Fruit fly (Drosophila melanogaster): ENCODE data around the gene Klp31E.

The Klp31E gene

DNA sequence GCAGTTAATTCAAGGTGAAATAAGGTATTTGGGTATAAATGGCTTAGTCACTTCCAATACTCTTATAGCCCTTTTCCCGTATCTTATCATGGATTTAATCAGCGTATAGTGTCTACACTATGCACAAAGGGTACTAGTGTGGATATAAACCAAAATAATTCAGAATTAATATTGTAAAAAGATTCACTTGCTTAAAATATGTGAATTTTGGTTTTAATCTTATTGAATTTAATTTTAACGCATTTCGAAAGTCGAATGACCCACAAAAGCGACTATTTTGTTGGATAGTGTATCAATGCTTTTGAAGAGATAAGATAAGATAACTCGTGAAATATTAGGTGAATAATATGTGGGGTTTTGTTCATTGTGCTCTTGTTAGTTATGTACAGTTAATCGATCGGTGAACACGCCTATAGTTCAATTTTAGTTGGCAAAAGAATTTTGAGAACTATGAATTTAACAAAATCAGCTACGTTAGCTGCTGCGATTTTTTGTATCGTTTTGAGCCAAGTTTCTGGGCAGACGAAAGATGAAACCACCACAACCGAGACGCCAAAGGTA, 31.8 kb upstream of the Klp31E start, which contains the start of gene CG5096 (continued):
- TF ChIP-seq CG2875 (GFP tag; optimal IDR thresholded peaks at IDR 0.05) (peak; percentile 59), CG9727 (GFP tag; optimal IDR thresholded peaks at IDR 0.05) (peak; percentile 79), her (GFP tag; optimal IDR thresholded peaks at IDR 0.05) (peak; percentile 82), CG8944 (GFP tag; optimal IDR thresholded peaks at IDR 0.05) (peak; percentile 43), slou (GFP tag; optimal IDR thresholded peaks at IDR 0.05) (peak; percentile 10), dan (GFP tag; IDR thresholded peaks at IDR 0.05) (no peak), CG6791 (GFP tag; IDR thresholded peaks at IDR 0.05; ENCODE audit: partially characterized antibody) (no peak), CG8924 (tag; optimal IDR thresholded peaks at IDR 0.05) (peak; percentile 94), gsb-n (tag; optimal IDR thresholded peaks at IDR 0.05) (peak; percentile 72), CG18619 (GFP tag; optimal IDR thresholded peaks at IDR 0.05) (peak; percentile 83), CG32772 (GFP tag; IDR thresholded peaks at IDR 0.05) (peak; percentile 79), esg (GFP tag; conservative IDR thresholded peaks at IDR 0.05) (peak; percentile 82), bbx (GFP tag; IDR thresholded peaks at IDR 0.05; ENCODE audit: partially characterized antibody) (no peak), YL-1 (GFP tag; optimal IDR thresholded peaks at IDR 0.05) (peak; percentile 35), CG1602 (GFP tag; optimal IDR thresholded peaks at IDR 0.05) (peak; percentile 76), CG12219 (GFP tag; optimal IDR thresholded peaks at IDR 0.05) (peak; percentile 89), vnd (GFP tag; IDR thresholded peaks at IDR 0.05; ENCODE audit: partially characterized antibody) (no peak), Xbp1 (GFP tag; optimal IDR thresholded peaks at IDR 0.05) (peak; percentile 78), CG2199 (GFP tag; IDR thresholded peaks at IDR 0.05) (peak; percentile 70; the same call in 1 of the 3 replicates), ttk (GFP tag; IDR thresholded peaks at IDR 0.05) (peak; percentile 82; the same call in 1 of the 2 replicates), E2f1 (GFP tag; IDR thresholded peaks at IDR 0.05) (peak; percentile 88), Hand (GFP tag; optimal IDR thresholded peaks at IDR 0.05) (peak; percentile 89), org-1 (GFP tag; optimal IDR thresholded peaks at IDR 0.05) (peak; percentile 78), CG5245 (GFP tag; optimal IDR thresholded peaks at IDR 0.05) (peak; percentile 66), CG15269 (tag; optimal IDR thresholded peaks at IDR 0.05) (peak; percentile 95), Vsx1 (GFP tag; optimal IDR thresholded peaks at IDR 0.05) (peak; percentile 67), hkb (optimal IDR thresholded peaks at IDR 0.05) (no peak), hkb (GFP tag; IDR thresholded peaks at IDR 0.05) (peak; percentile 96), corto (GFP tag; optimal IDR thresholded peaks at IDR 0.05) (peak; percentile 27), CrebB (tag; optimal IDR thresholded peaks at IDR 0.05) (peak; percentile 89), Doc3 (GFP tag; IDR thresholded peaks at IDR 0.05; ENCODE audit: partially characterized antibody) (no peak), NC2β (GFP tag; optimal IDR thresholded peaks at IDR 0.05) (peak; percentile 19), grn (GFP tag; optimal IDR thresholded peaks at IDR 0.05) (peak; percentile 97), CG17802 (tag; optimal IDR thresholded peaks at IDR 0.05) (peak; percentile 45), CTCF (GFP tag; optimal IDR thresholded peaks at IDR 0.05) (peak; percentile 7), dmrt11E (tag; optimal IDR thresholded peaks at IDR 0.05) (peak; percentile 49), Mrtf (GFP tag; IDR thresholded peaks at IDR 0.05) (no peak; the same call in 2 of the 3 replicates), Lim3 (GFP tag; IDR thresholded peaks at IDR 0.05) (peak; percentile 55; the same call in 1 of the 2 replicates), MBD-R2 (GFP tag; IDR thresholded peaks at IDR 0.05) (peak; percentile 79; the same call in 1 of the 2 replicates), CG10462 (GFP tag; optimal IDR thresholded peaks at IDR 0.05) (peak; percentile 52), oc (tag; optimal IDR thresholded peaks at IDR 0.05) (no peak), CG11085 (GFP tag; IDR thresholded peaks at IDR 0.05) (peak; percentile 83), pan (optimal IDR thresholded peaks at IDR 0.05) (no peak), pan (GFP tag; optimal IDR thresholded peaks at IDR 0.05 in 1 of 2, IDR thresholded peaks at IDR 0.05 in 1 of 2) (peak in 1 of 2 experiments; percentile 91), dpn (GFP tag; optimal IDR thresholded peaks at IDR 0.05) (peak; percentile 80 to 82), br (optimal IDR thresholded peaks at IDR 0.05) (no peak), Atf6 (GFP tag; IDR thresholded peaks at IDR 0.05) (peak; percentile 95), CoRest (tag; optimal IDR thresholded peaks at IDR 0.05) (peak; percentile 93), gt (GFP tag; IDR thresholded peaks at IDR 0.05) (no peak), CG12942 (GFP tag; optimal IDR thresholded peaks at IDR 0.05) (peak; percentile 76), Opbp (GFP tag; IDR thresholded peaks at IDR 0.05; ENCODE audit: partially characterized antibody) (no peak)

All from whole organism, embryonic.